Worm (Caenorhabditis elegans): ENCODE measurements around the gene F47C12.6.

ce11 chrIV:4028177-4028576 is 35.0 kb upstream of the F47C12.6 start:
- TF ChIP-seq ZK546.5 (tag; optimal IDR thresholded peaks at IDR 0.05) (no peak), skn-1 (tag; optimal IDR thresholded peaks at IDR 0.05) (no peak), mbf-1 (tag; optimal IDR thresholded peaks at IDR 0.05) (no peak), mdl-1 (tag; optimal IDR thresholded peaks at IDR 0.05) (peak; percentile 70 to 72), snpc-4 (tag; optimal IDR thresholded peaks at IDR 0.05) (no peak), fos-1 (tag; optimal IDR thresholded peaks at IDR 0.05) (peak; percentile 79), unc-55 (GFP tag; optimal IDR thresholded peaks at IDR 0.05) (no peak), elt-3 (tag; optimal IDR thresholded peaks at IDR 0.05) (no peak), ceh-82 (tag; optimal IDR thresholded peaks at IDR 0.05) (no peak), nhr-237 (tag; optimal IDR thresholded peaks at IDR 0.05) (no peak)

Measured in whole organism, L2 larva.